Worm (Caenorhabditis elegans) whole organism, young adult: Measurements from ENCODE around the gene T02E9.6.
"Not testable (repeated sequence)": the region's sequence is repeated elsewhere in the genome, so short reads cannot be mapped to it uniquely, and the experiment has no call there.

Experiments used
- F37B4.10 ChIP-seq: fragments of 200-800 bp; sonication (Bioruptor generic); IDR thresholded peaks from 2 replicates; pipeline ENCODE4 v1.3.6; 2022; ENCODE audit warnings: missing genetic modification characterization, missing compliant biosample characterization
- F52B5.7 ChIP-seq: sonication (generic microtip); optimal IDR thresholded peaks from 2 replicates; lab custom pipeline; 2016; ENCODE audit warnings: mild to moderate bottlenecking, missing genetic modification characterization, missing compliant biosample characterization
- F57C9.4 ChIP-seq: sonication (generic microtip); optimal IDR thresholded peaks from 2 replicates; lab custom pipeline; 2017; ENCODE audit warnings: mild to moderate bottlenecking, missing genetic modification characterization, missing compliant biosample characterization
- T07F8.4 ChIP-seq: sonication (generic microtip); optimal IDR thresholded peaks from 2 replicates; lab custom pipeline; 2016; ENCODE audit warnings: mild to moderate bottlenecking, missing genetic modification characterization, moderate library complexity, missing compliant biosample characterization
- Y56A3A.18 ChIP-seq: fragments of 200-800 bp; sonication (Bioruptor generic); IDR thresholded peaks from 2 replicates; pipeline ENCODE4 v1.3.6; 2022; ENCODE audit warnings: missing genetic modification reagents, missing genetic modification characterization, missing compliant biosample characterization
- Y79H2A.3 ChIP-seq: fragments of 200-800 bp; sonication (Bioruptor generic); conservative IDR thresholded peaks from 2 replicates; pipeline ENCODE4 v1.3.6; 2022; ENCODE audit warnings: missing genetic modification reagents, missing genetic modification characterization, missing compliant biosample characterization
- akir-1 ChIP-seq: fragments of 200-800 bp; sonication (Bioruptor generic); optimal IDR thresholded peaks from 2 replicates; lab custom pipeline; 2018; ENCODE audit warnings: mild to moderate bottlenecking, missing genetic modification characterization, moderate library complexity, missing compliant biosample characterization
- bed-2 ChIP-seq: fragments of 200-800 bp; sonication (Bioruptor generic); IDR thresholded peaks from 2 replicates; pipeline ENCODE4 v1.3.6; 2022; ENCODE audit warnings: missing genetic modification reagents, missing genetic modification characterization, missing compliant biosample characterization
- cebp-1 ChIP-seq, 2 experiments: fragments of 200-800 bp in 1 of 2; sonication (Bioruptor generic) in 1 of 2; sonication (generic microtip) in 1 of 2; IDR thresholded peaks in 1 of 2; optimal IDR thresholded peaks in 1 of 2; 2 replicates each; pipeline versions ENCODE4 v1.3.6 to Lab custom; 2017 to 2022; ENCODE audit warnings: missing compliant biosample characterization in 2 of 2, missing genetic modification characterization in 2 of 2, mild to moderate bottlenecking in 1 of 2, missing genetic modification reagents in 1 of 2, moderate library complexity in 1 of 2
- ceh-100 ChIP-seq: fragments of 200-800 bp; sonication (Bioruptor generic); IDR thresholded peaks from 2 replicates; pipeline ENCODE4 v1.3.6; 2022; ENCODE audit warnings: missing genetic modification reagents, missing genetic modification characterization, missing compliant biosample characterization
- ceh-40 ChIP-seq: fragments of 200-800 bp; sonication (Bioruptor generic); IDR thresholded peaks from 2 replicates; pipeline ENCODE4 v1.3.6; 2022; ENCODE audit warnings: missing genetic modification characterization, missing compliant biosample characterization
- egl-18 ChIP-seq: fragments of 200-800 bp; sonication (Bioruptor generic); IDR thresholded peaks from 2 replicates; pipeline ENCODE4 v1.3.6; 2022; ENCODE audit warnings: missing genetic modification reagents, missing genetic modification characterization, missing compliant biosample characterization
- egrh-3 ChIP-seq: fragments of 200-800 bp; sonication (Bioruptor generic); IDR thresholded peaks from 2 replicates; pipeline ENCODE4 v1.3.6; 2022; ENCODE audit warnings: missing genetic modification reagents, missing genetic modification characterization, missing compliant biosample characterization
- fkh-3 ChIP-seq: sonication (generic microtip); optimal IDR thresholded peaks from 2 replicates; lab custom pipeline; 2016; ENCODE audit warnings: mild to moderate bottlenecking, missing genetic modification characterization, missing compliant biosample characterization
- him-1 ChIP-seq: sonication (generic microtip); optimal IDR thresholded peaks from 2 replicates; lab custom pipeline; 2016; ENCODE audit warnings: missing genotype, missing genetic modification reagents, missing genetic modification characterization, missing compliant biosample characterization
- hrde-1 ChIP-seq: sonication (generic microtip); optimal IDR thresholded peaks from 2 replicates; lab custom pipeline; 2016; ENCODE audit warnings: missing genetic modification characterization, mild to moderate bottlenecking, missing compliant biosample characterization, moderate library complexity, missing genotype, missing genetic modification reagents, borderline replicate concordance
- lsl-1 ChIP-seq: fragments of 200-800 bp; sonication (Bioruptor generic); optimal IDR thresholded peaks from 2 replicates; lab custom pipeline; 2018; ENCODE audit warnings: mild to moderate bottlenecking, missing genetic modification characterization, moderate library complexity, missing compliant biosample characterization
- nhr-90 ChIP-seq: sonication (generic microtip); optimal IDR thresholded peaks from 2 replicates; lab custom pipeline; 2016; ENCODE audit warnings: missing genotype, mild to moderate bottlenecking, missing genetic modification characterization, missing compliant biosample characterization
- snpc-1.1 ChIP-seq: sonication (generic microtip); optimal IDR thresholded peaks from 2 replicates; lab custom pipeline; 2017; ENCODE audit warnings: missing genetic modification characterization, mild to moderate bottlenecking, missing compliant biosample characterization, antibody characterized with exemption, moderate library complexity, missing genotype, missing genetic modification reagents; ENCODE audit not compliant: insufficient read depth
- snpc-4 ChIP-seq, 5 experiments: fragments of 150-350 bp in 1 of 5; sonication (generic microtip) in 4 of 5; optimal IDR thresholded peaks; 2 replicates each; lab custom pipeline; 2014 to 2018; ENCODE audit warnings: missing genetic modification characterization in 5 of 5, missing biosample characterization in 3 of 5, antibody characterized with exemption in 2 of 5, mild to moderate bottlenecking in 2 of 5, missing compliant biosample characterization in 2 of 5, missing genotype in 2 of 5, moderate library complexity in 2 of 5, missing genetic modification reagents in 1 of 5
- zfh-2 ChIP-seq: fragments of 200-800 bp; sonication (Bioruptor generic); conservative IDR thresholded peaks from 2 replicates; pipeline ENCODE4 v1.3.6; 2022; ENCODE audit warnings: missing genetic modification reagents, missing genetic modification characterization, missing compliant biosample characterization

T02E9.6 gene

DNA sequence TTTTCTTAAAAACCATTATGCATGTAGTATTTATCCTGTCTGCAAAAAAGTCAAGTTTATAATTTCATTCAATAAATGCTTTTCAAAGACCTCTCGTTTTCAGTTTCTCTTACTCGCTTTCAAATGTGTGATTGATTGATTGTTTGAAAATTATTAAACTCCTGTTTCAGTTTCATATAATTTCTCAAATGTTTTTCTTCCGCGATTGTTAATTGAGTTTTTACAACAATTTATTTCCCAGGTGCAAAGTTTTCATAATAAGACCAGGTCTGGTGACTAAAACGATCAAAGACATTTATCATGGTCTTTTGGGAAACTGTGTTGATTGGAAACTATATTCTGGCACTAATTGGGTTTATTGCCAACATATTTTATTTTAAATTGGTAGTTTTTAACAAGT lies 39.7 kb downstream of the T02E9.6 start, which contains the start of gene T03F7.6:
Gene T03F7.6, plus strand, starts transcription at position 301 of the 400 bp plus-strand sequence.
- TF ChIP-seq ceh-100 (GFP tag; lab: Robert Waterston, UW) (no peak), hrde-1 (tag; lab: Kevin White, UChicago) (no peak), egrh-3 (GFP tag; lab: Robert Waterston, UW) (no peak)
- TF ChIP-seq, all 124 proteins: peak for 0

ce11 chrV:11292682-11293081 lies 41.4 kb downstream of the T02E9.6 start:
- TF ChIP-seq cebp-1 (GFP tag; IDR thresholded peaks at IDR 0.05; lab: Robert Waterston, UW) (no peak), cebp-1 (tag; optimal IDR thresholded peaks at IDR 0.05; lab: Kevin White, UChicago) (no peak), snpc-4 (GFP tag; optimal IDR thresholded peaks at IDR 0.05; lab: Kevin White, UChicago) (peak; percentile 3), snpc-4 (tag; optimal IDR thresholded peaks at IDR 0.05; lab: Kevin White, UChicago) (peak in 2 of 4 experiments; percentile 68 to 86), lsl-1 (GFP tag; lab: Kevin White, UChicago) (no peak), egl-18 (GFP tag; lab: Robert Waterston, UW) (no peak), ceh-40 (no peak), zfh-2 (no peak), bed-2 (no peak), snpc-1.1 (tag; lab: Kevin White, UChicago) (peak; percentile 24)

DNA sequence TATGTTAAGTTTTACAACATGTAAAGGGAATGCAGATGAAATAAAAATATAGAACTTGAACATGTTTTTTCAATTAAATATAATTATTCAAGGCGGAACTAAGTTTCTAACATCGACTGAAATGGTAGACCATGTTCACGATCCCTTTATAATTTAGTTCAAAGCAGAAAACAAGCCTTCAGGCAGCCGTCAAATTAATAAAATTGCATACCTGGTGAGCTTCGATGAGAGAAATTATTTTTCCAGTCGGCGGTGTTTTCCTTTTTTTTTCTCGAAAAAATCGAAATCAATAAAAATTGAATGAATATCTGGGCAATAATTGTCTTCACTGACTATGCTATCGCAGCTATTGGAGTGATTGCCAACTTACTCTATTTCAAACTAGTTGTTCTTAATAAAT lies 43.2 kb downstream of the T02E9.6 start, which contains the start of gene C03E10.1:
Gene C03E10.1, plus strand, starts transcription at position 301 of the 400 bp plus-strand sequence.
- no peak for TF ChIP-seq Y56A3A.18 (GFP tag; lab: Robert Waterston, UW)
- TF ChIP-seq nhr-90 (tag; lab: Kevin White, UChicago): no peak
- TF ChIP-seq T07F8.4 (tag; lab: Kevin White, UChicago): no peak
- TF ChIP-seq F37B4.10 (GFP tag; lab: Robert Waterston, UW): no peak
- TF ChIP-seq F52B5.7 (tag; lab: Kevin White, UChicago): no peak
- TF ChIP-seq him-1 (tag; lab: Kevin White, UChicago): no peak
- TF ChIP-seq F57C9.4 (tag; lab: Kevin White, UChicago): no peak

DNA sequence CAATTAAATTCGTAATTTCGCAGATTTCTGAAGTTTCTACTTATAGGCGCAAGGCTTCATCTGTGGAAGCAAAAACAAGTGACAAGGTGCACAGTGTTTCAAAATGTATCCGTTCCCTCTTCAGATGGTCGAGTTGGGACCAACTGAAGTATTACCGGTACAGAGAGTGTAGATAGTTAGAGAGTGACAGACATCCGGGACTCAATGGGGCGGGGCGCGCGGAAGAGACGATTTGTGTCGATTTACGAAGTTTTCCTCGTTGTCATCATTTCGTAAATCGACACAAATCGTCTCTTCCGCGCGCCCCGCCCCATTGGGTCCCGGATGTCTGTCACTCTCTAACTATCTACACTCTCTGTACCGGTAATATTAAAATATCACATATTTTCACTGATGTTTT lies 48.0 kb downstream of the T02E9.6 start, which contains the start of gene C03E10.3:
Gene C03E10.3, plus strand, starts transcription at position 301 of the 400 bp plus-strand sequence.
- not testable (repeated sequence) for TF ChIP-seq akir-1 (GFP tag; lab: Kevin White, UChicago); Y79H2A.3 (GFP tag; lab: Robert Waterston, UW); fkh-3 (tag; lab: Kevin White, UChicago)
